Worm (Caenorhabditis elegans) whole organism, young adult: ENCODE results near the gene cid-1.

Experiments used
- attf-6 ChIP-seq: fragments of 200-800 bp; sonication (Bioruptor generic); IDR thresholded peaks from 2 replicates; pipeline ENCODE4 v1.3.6; 2022; ENCODE audit warnings: missing genetic modification reagents, missing genetic modification characterization, missing compliant biosample characterization
- let-607 ChIP-seq, 2 experiments: fragments of 200-800 bp in 1 of 2; sonication (Bioruptor generic) in 1 of 2; sonication (generic microtip) in 1 of 2; optimal IDR thresholded peaks; 2 replicates each; lab custom pipeline; 2016 to 2018; ENCODE audit warnings: mild to moderate bottlenecking in 2 of 2, missing compliant biosample characterization in 2 of 2, missing genetic modification characterization in 2 of 2, moderate library complexity in 2 of 2, missing genotype in 1 of 2

DNA sequence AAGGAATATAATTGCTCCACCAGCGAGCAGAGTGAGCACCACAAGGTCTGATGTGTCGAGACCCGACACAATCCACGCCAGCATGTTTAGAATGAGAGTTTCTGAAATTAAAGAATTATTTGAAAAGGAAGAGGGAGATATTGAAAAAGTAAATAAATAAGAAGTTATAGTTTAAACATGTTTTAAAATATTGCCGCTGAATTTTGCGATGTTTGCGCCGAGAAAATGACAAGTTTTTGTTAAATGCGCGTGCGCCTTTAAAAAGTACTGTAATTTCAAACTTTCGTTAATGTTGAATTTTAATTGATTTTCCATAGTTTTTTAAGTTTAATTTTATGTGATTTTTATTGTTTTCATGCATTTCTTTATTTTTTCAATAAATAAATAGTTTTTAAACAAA lies 25.9 kb downstream of the cid-1 start, which contains the start of gene emb-8:
- TF ChIP-seq attf-6 (GFP tag; lab: Robert Waterston, UW) (peak; percentile 32; the same call in 1 of the 2 replicates), let-607 (tag; optimal IDR thresholded peaks at IDR 0.05; lab: Kevin White, UChicago) (no peak)
